Fruit fly (Drosophila melanogaster) whole organism, embryonic: ENCODE results near the gene CecA1.
A peak's percentile ranks its signal among the peaks of the same experiment; 100 is the strongest.

ENCODE experiments used
- Bdp1 ChIP-seq: fragments of 200-800 bp; sonication (Bioruptor generic); optimal IDR thresholded peaks from 3 replicates; lab custom pipeline; 2016; ENCODE audit warnings: missing biosample characterization, missing genetic modification characterization
- CG12071 ChIP-seq: fragments of 200-800 bp; sonication (Bioruptor generic); optimal IDR thresholded peaks from 3 replicates; lab custom pipeline; 2018; ENCODE audit warnings: missing biosample characterization, mild to moderate bottlenecking, missing genetic modification characterization
- CG13296 ChIP-seq: fragments of 200-800 bp; sonication (Bioruptor generic); optimal IDR thresholded peaks from 3 replicates; lab custom pipeline; 2018; ENCODE audit warnings: missing biosample characterization, mild to moderate bottlenecking, missing genetic modification characterization
- CG14860 ChIP-seq: fragments of 200-800 bp; sonication (Bioruptor generic); IDR thresholded peaks from 3 replicates; pipeline ENCODE4 v1.3.6; 2022; ENCODE audit warnings: missing biosample characterization, missing genetic modification characterization; ENCODE audit not compliant: partially characterized antibody
- CG15514 ChIP-seq: fragments of 200-800 bp; sonication (Bioruptor generic); optimal IDR thresholded peaks from 3 replicates; lab custom pipeline; 2017; ENCODE audit warnings: missing biosample characterization, missing genetic modification characterization, mild to moderate bottlenecking, moderate library complexity, missing genetic modification reagents
- CG17802 ChIP-seq: fragments of 200-800 bp; sonication (Bioruptor generic); optimal IDR thresholded peaks from 2 replicates; lab custom pipeline; 2018; ENCODE audit warnings: missing biosample characterization, mild to moderate bottlenecking, missing genetic modification characterization, moderate library complexity
- CG2120 ChIP-seq: fragments of 200-800 bp; sonication (Bioruptor generic); optimal IDR thresholded peaks from 3 replicates; lab custom pipeline; 2016; ENCODE audit warnings: missing biosample characterization, missing genetic modification characterization
- CG2199 ChIP-seq: fragments of 200-800 bp; sonication (Bioruptor generic); IDR thresholded peaks from 3 replicates; pipeline ENCODE4 v1.3.6; 2022; ENCODE audit warnings: missing biosample characterization, missing genetic modification characterization
- CG34224 ChIP-seq: fragments of 200-800 bp; sonication (Bioruptor generic); IDR thresholded peaks from 3 replicates; pipeline ENCODE4 v1.3.6; 2022; ENCODE audit warnings: missing biosample characterization, missing genetic modification characterization; ENCODE audit not compliant: partially characterized antibody
- CG42726 ChIP-seq: fragments of 200-800 bp; sonication (Bioruptor generic); IDR thresholded peaks from 2 replicates; pipeline ENCODE4 v1.3.6; 2022; ENCODE audit warnings: missing biosample characterization, missing genetic modification characterization; ENCODE audit not compliant: partially characterized antibody
- CG6254 ChIP-seq: fragments of 200-800 bp; sonication (Bioruptor generic); optimal IDR thresholded peaks from 3 replicates; lab custom pipeline; 2017; ENCODE audit warnings: mild to moderate bottlenecking, missing biosample characterization, missing genetic modification reagents, missing genetic modification characterization
- Chrac-16 ChIP-seq: fragments of 200-800 bp; sonication (Bioruptor generic); optimal IDR thresholded peaks from 3 replicates; lab custom pipeline; 2016; ENCODE audit warnings: missing biosample characterization, missing genetic modification characterization
- Deaf1 ChIP-seq: fragments of 200-800 bp; optimal IDR thresholded peaks from 3 replicates; lab custom pipeline; 2019; ENCODE audit warnings: missing biosample characterization, mild to moderate bottlenecking, missing genetic modification characterization, moderate library complexity
- E2f1 ChIP-seq: fragments of 200-800 bp; sonication (Bioruptor generic); IDR thresholded peaks from 2 replicates; pipeline ENCODE4 v1.3.6; 2022; ENCODE audit warnings: missing biosample characterization, missing genetic modification characterization
- Ets65A ChIP-seq: fragments of 200-800 bp; sonication (Bioruptor generic); peaks from one replicate; lab custom pipeline; 2016; ENCODE audit warnings: missing biosample characterization, missing genetic modification characterization
- HLH4C ChIP-seq: fragments of 200-800 bp; sonication (Bioruptor generic); IDR thresholded peaks from 3 replicates; pipeline ENCODE4 v1.3.6; 2022; ENCODE audit warnings: missing biosample characterization, missing genetic modification characterization; ENCODE audit not compliant: partially characterized antibody
- Kr ChIP-seq: fragments of 200-800 bp; sonication (Bioruptor generic); optimal IDR thresholded peaks from 2 replicates; lab custom pipeline; 2017; ENCODE audit warnings: missing biosample characterization, mild to moderate bottlenecking, missing genetic modification characterization
- Opbp ChIP-seq: fragments of 200-800 bp; sonication (Bioruptor generic); IDR thresholded peaks from 3 replicates; pipeline ENCODE4 v1.3.6; 2022; ENCODE audit warnings: missing biosample characterization, missing genetic modification characterization; ENCODE audit not compliant: partially characterized antibody
- Scr ChIP-seq: fragments of 200-800 bp; sonication (Bioruptor generic); IDR thresholded peaks from 2 replicates; pipeline ENCODE4 v1.3.6; 2022; ENCODE audit warnings: missing biosample characterization, missing genetic modification characterization; ENCODE audit not compliant: partially characterized antibody
- Sox102F ChIP-seq: fragments of 200-800 bp; sonication (Bioruptor generic); optimal IDR thresholded peaks from 2 replicates; lab custom pipeline; 2018; ENCODE audit warnings: missing biosample characterization, mild to moderate bottlenecking, missing genetic modification characterization, moderate library complexity
- Ssrp ChIP-seq: fragments of 200-800 bp; sonication (Bioruptor generic); optimal IDR thresholded peaks from 2 replicates; lab custom pipeline; 2018; ENCODE audit warnings: missing biosample characterization, mild to moderate bottlenecking, missing genetic modification characterization, moderate library complexity
- amos ChIP-seq: fragments of 200-800 bp; sonication (Bioruptor generic); IDR thresholded peaks from 2 replicates; pipeline ENCODE4 v1.3.6; 2022; ENCODE audit warnings: missing biosample characterization, missing genetic modification characterization; ENCODE audit not compliant: partially characterized antibody
- ato ChIP-seq: fragments of 200-800 bp; sonication (Bioruptor generic); IDR thresholded peaks from 2 replicates; pipeline ENCODE4 v1.3.6; 2022; ENCODE audit warnings: missing biosample characterization, missing genetic modification characterization; ENCODE audit not compliant: partially characterized antibody
- bbx ChIP-seq: fragments of 200-800 bp; sonication (Bioruptor generic); IDR thresholded peaks from 2 replicates; pipeline ENCODE4 v1.3.6; 2022; ENCODE audit warnings: missing biosample characterization, missing genetic modification characterization; ENCODE audit not compliant: partially characterized antibody
- cato ChIP-seq: fragments of 200-800 bp; sonication (Bioruptor generic); optimal IDR thresholded peaks from 2 replicates; lab custom pipeline; 2016; ENCODE audit warnings: missing biosample characterization, missing genetic modification characterization, borderline replicate concordance
- disco-r ChIP-seq: fragments of 200-800 bp; sonication (Bioruptor generic); optimal IDR thresholded peaks from 2 replicates; lab custom pipeline; 2016; ENCODE audit warnings: missing biosample characterization, missing genetic modification characterization
- exex ChIP-seq: fragments of 200-800 bp; sonication (Bioruptor generic); optimal IDR thresholded peaks from 4 replicates; lab custom pipeline; 2018; ENCODE audit warnings: missing biosample characterization, mild to moderate bottlenecking, missing genetic modification characterization, moderate library complexity
- gce ChIP-seq: fragments of 200-800 bp; sonication (Bioruptor generic); IDR thresholded peaks from 3 replicates; pipeline ENCODE4 v1.3.6; 2022; ENCODE audit warnings: missing biosample characterization, missing genetic modification characterization
- hb ChIP-seq: fragments of 200-800 bp; sonication (Bioruptor generic); IDR thresholded peaks from 3 replicates; pipeline ENCODE4 v1.3.6; 2022; ENCODE audit warnings: missing biosample characterization, missing genetic modification characterization; ENCODE audit not compliant: partially characterized antibody
- her ChIP-seq: fragments of 200-800 bp; sonication (Bioruptor generic); optimal IDR thresholded peaks from 2 replicates; lab custom pipeline; 2016; ENCODE audit warnings: missing biosample characterization, missing genetic modification characterization
- inv ChIP-seq: fragments of 200-800 bp; sonication (Bioruptor generic); IDR thresholded peaks from 2 replicates; pipeline ENCODE4 v1.3.6; 2022; ENCODE audit warnings: missing biosample characterization, missing genetic modification characterization; ENCODE audit not compliant: partially characterized antibody
- knrl ChIP-seq: fragments of 200-800 bp; sonication (Bioruptor generic); IDR thresholded peaks from 3 replicates; pipeline ENCODE4 v1.3.6; 2022; ENCODE audit warnings: missing biosample characterization, missing genetic modification characterization; ENCODE audit not compliant: partially characterized antibody
- lab ChIP-seq: fragments of 200-800 bp; sonication (Bioruptor generic); optimal IDR thresholded peaks from 3 replicates; lab custom pipeline; 2017; ENCODE audit warnings: missing biosample characterization, missing genetic modification characterization, mild to moderate bottlenecking, moderate library complexity, missing genetic modification reagents
- mld ChIP-seq: fragments of 200-800 bp; sonication (Bioruptor generic); IDR thresholded peaks from 3 replicates; pipeline ENCODE4 v1.3.6; 2022; ENCODE audit warnings: missing biosample characterization, missing genetic modification characterization; ENCODE audit not compliant: partially characterized antibody
- nerfin-2 ChIP-seq: fragments of 200-800 bp; sonication (Bioruptor generic); IDR thresholded peaks from 2 replicates; pipeline ENCODE4 v1.3.6; 2022; ENCODE audit warnings: missing biosample characterization, missing genetic modification characterization; ENCODE audit not compliant: partially characterized antibody
- otp ChIP-seq: fragments of 200-800 bp; sonication (Bioruptor generic); IDR thresholded peaks from 3 replicates; pipeline ENCODE4, ENCODE4 v1.3.6; 2022; ENCODE audit warnings: missing biosample characterization, missing genetic modification characterization
- repo ChIP-seq: fragments of 200-800 bp; sonication (Bioruptor generic); optimal IDR thresholded peaks from 2 replicates; lab custom pipeline; 2016; ENCODE audit warnings: missing biosample characterization, missing genetic modification characterization
- sens ChIP-seq: fragments of 200-800 bp; sonication (Bioruptor generic); peaks from one replicate; lab custom pipeline; 2016; ENCODE audit warnings: missing biosample characterization, missing genetic modification characterization
- sna ChIP-seq: fragments of 200-800 bp; sonication (Bioruptor generic); IDR thresholded peaks from 2 replicates; pipeline ENCODE4 v1.3.6; 2022; ENCODE audit warnings: missing biosample characterization, missing genetic modification characterization; ENCODE audit not compliant: partially characterized antibody
- sug ChIP-seq: fragments of 200-800 bp; optimal IDR thresholded peaks from 2 replicates; lab custom pipeline; 2019; ENCODE audit warnings: missing biosample characterization, mild to moderate bottlenecking, missing genetic modification characterization, moderate library complexity
- vnd ChIP-seq: fragments of 200-800 bp; sonication (Bioruptor generic); IDR thresholded peaks from 3 replicates; pipeline ENCODE4 v1.3.6; 2022; ENCODE audit warnings: missing biosample characterization, missing genetic modification characterization; ENCODE audit not compliant: partially characterized antibody

CecA1 gene

dm6 chr3R:30245739-30246589 is 35.3 kb downstream of the CecA1 start:
- TF ChIP-seq Ets65A (GFP tag; lab: Kevin White, UChicago) (peak; percentile 91), repo (no peak), disco-r (GFP tag; lab: Kevin White, UChicago) (no peak), CG15514 (GFP tag; lab: Kevin White, UChicago) (no peak)

- peak; percentile 51 for TF ChIP-seq Deaf1 (tag; lab: Kevin White, UChicago)
- TF ChIP-seq Ets65A (GFP tag; lab: Kevin White, UChicago): peak; percentile 27
- TF ChIP-seq CG13296 (GFP tag; lab: Kevin White, UChicago): no peak
- no peak for TF ChIP-seq CG17802 (tag; lab: Kevin White, UChicago)
- TF ChIP-seq gce: no peak
- no peak for TF ChIP-seq Ssrp (tag; lab: Kevin White, UChicago)
These were observed 35.9 kb downstream of the CecA1 start, which contains the start of gene CG9733 for dm6 chr3R:30246603-30247002. Gene CG9733, minus strand, starts transcription at chr3R:30246703.

- TF ChIP-seq cato (GFP tag; lab: Kevin White, UChicago) (no peak), HLH4C (GFP tag; lab: Robert Waterston, UW) (peak; percentile 62), lab (GFP tag; lab: Kevin White, UChicago) (peak; percentile 21), otp (GFP tag; lab: Robert Waterston, UW) (0 out of 3 replicates have a peak, but pooled peaks have one; percentile 6), Chrac-16 (GFP tag; lab: Kevin White, UChicago) (no peak), CG14860 (GFP tag; lab: Robert Waterston, UW) (peak; percentile 8; the same call in 1 of the 3 replicates), CG12071 (GFP tag; lab: Kevin White, UChicago) (no peak), knrl (peak; percentile 49; the same call in 1 of the 3 replicates), Scr (GFP tag; lab: Robert Waterston, UW) (peak; percentile 51), sna (0 out of 2 replicates have a peak, but pooled peaks have one; percentile 19), exex (tag; lab: Kevin White, UChicago) (peak; percentile 56), sens (GFP tag; lab: Kevin White, UChicago) (peak; percentile 69), CG2120 (GFP tag; lab: Kevin White, UChicago) (peak; percentile 12), her (GFP tag; lab: Kevin White, UChicago) (no peak), vnd (GFP tag; lab: Robert Waterston, UW) (peak; percentile 42; the same call in 1 of the 3 replicates), inv (GFP tag; lab: Robert Waterston, UW) (peak; percentile 37; the same call in 1 of the 2 replicates), sug (tag; lab: Kevin White, UChicago) (no peak), E2f1 (GFP tag; lab: Robert Waterston, UW) (no peak), CG6254 (GFP tag; lab: Kevin White, UChicago) (no peak), amos (peak; percentile 66), CG42726 (GFP tag; lab: Robert Waterston, UW) (peak; percentile 62), ato (GFP tag; lab: Robert Waterston, UW) (peak; percentile 55), bbx (GFP tag; lab: Robert Waterston, UW) (peak; percentile 56), hb (GFP tag; lab: Robert Waterston, UW) (peak; percentile 46; the same call in 1 of the 3 replicates), nerfin-2 (GFP tag; lab: Robert Waterston, UW) (peak; percentile 50; the same call in 1 of the 2 replicates), CG2199 (0 out of 3 replicates have a peak, but pooled peaks have one; percentile 33), Kr (GFP tag; lab: Kevin White, UChicago) (peak; percentile 48), Opbp (GFP tag; lab: Robert Waterston, UW) (peak; percentile 64; the same call in 2 of the 3 replicates), Sox102F (GFP tag; lab: Kevin White, UChicago) (no peak), Bdp1 (GFP tag; lab: Kevin White, UChicago) (peak; percentile 97), CG34224 (GFP tag; lab: Robert Waterston, UW) (peak; percentile 58; the same call in 2 of the 3 replicates), mld (GFP tag; lab: Robert Waterston, UW) (0 out of 3 replicates have a peak, but pooled peaks have one; percentile 39)
These were observed 37.2 kb downstream of the CecA1 start for dm6 chr3R:30247802-30248363.
